Worm (Caenorhabditis elegans) whole organism, L3 larva: ENCODE results near the gene M176.16.

Experiments used
- ZK546.5 ChIP-seq: sonication (generic microtip); optimal IDR thresholded peaks from 2 replicates; lab custom pipeline; 2017; ENCODE audit warnings: missing biosample characterization, missing genetic modification characterization
- ceh-16 ChIP-seq: sonication (generic microtip); optimal IDR thresholded peaks from 2 replicates; lab custom pipeline; 2017; ENCODE audit warnings: missing biosample characterization, missing genetic modification characterization
- ceh-28 ChIP-seq: fragments of 150-350 bp; optimal IDR thresholded peaks from 2 replicates; lab custom pipeline; 2014; ENCODE audit warnings: missing biosample characterization, missing genetic modification reagents, missing genetic modification characterization
- ceh-82 ChIP-seq: fragments of 150-350 bp; optimal IDR thresholded peaks from 2 replicates; lab custom pipeline; 2014; ENCODE audit warnings: missing biosample characterization, missing genetic modification characterization
- daf-12 ChIP-seq: fragments of 150-350 bp; optimal IDR thresholded peaks from 2 replicates; lab custom pipeline; 2014; ENCODE audit warnings: missing biosample characterization, missing genetic modification reagents, missing genetic modification characterization
- egl-5 ChIP-seq: fragments of 150-350 bp; optimal IDR thresholded peaks from 2 replicates; lab custom pipeline; 2017; ENCODE audit warnings: missing biosample characterization, missing genetic modification reagents, missing genetic modification characterization, inconsistent platforms
- elt-1 ChIP-seq: fragments of 150-350 bp; optimal IDR thresholded peaks from 2 replicates; lab custom pipeline; 2014; ENCODE audit warnings: missing biosample characterization, missing genetic modification characterization
- elt-2 ChIP-seq: sonication (generic microtip); optimal IDR thresholded peaks from 2 replicates; lab custom pipeline; 2016; ENCODE audit warnings: missing genetic modification reagents, mild to moderate bottlenecking, missing genetic modification characterization, missing compliant biosample characterization
- elt-3 ChIP-seq, 3 experiments: fragments of 150-350 bp in 1 of 3; sonication (generic microtip) in 2 of 3; optimal IDR thresholded peaks; 2 replicates in 2 of 3; 4 replicates in 1 of 3; lab custom pipeline; 2014 to 2017; ENCODE audit warnings: missing biosample characterization in 3 of 3, missing genetic modification characterization in 3 of 3
- hmg-11 ChIP-seq: sonication (generic microtip); optimal IDR thresholded peaks from 2 replicates; lab custom pipeline; 2016; ENCODE audit warnings: missing genetic modification characterization, missing compliant biosample characterization
- jun-1 ChIP-seq: fragments of 150-350 bp; optimal IDR thresholded peaks from 2 replicates; lab custom pipeline; 2014; ENCODE audit warnings: missing biosample characterization, missing genetic modification reagents, missing genetic modification characterization
- lin-15B ChIP-seq: fragments of 150-350 bp; optimal IDR thresholded peaks from 2 replicates; lab custom pipeline; 2014; ENCODE audit warnings: missing biosample characterization, missing genetic modification characterization
- lin-39 ChIP-seq: fragments of 150-350 bp; optimal IDR thresholded peaks from 2 replicates; lab custom pipeline; 2018; ENCODE audit warnings: missing biosample characterization, missing genetic modification reagents, missing genetic modification characterization
- nhr-11 ChIP-seq: fragments of 150-350 bp; optimal IDR thresholded peaks from 2 replicates; lab custom pipeline; 2014; ENCODE audit warnings: missing biosample characterization, missing genetic modification characterization
- nhr-12 ChIP-seq: fragments of 150-350 bp; optimal IDR thresholded peaks from 2 replicates; lab custom pipeline; 2014; ENCODE audit warnings: missing biosample characterization, missing genetic modification characterization
- nhr-237 ChIP-seq: fragments of 150-350 bp; optimal IDR thresholded peaks from 2 replicates; lab custom pipeline; 2014; ENCODE audit warnings: missing biosample characterization, missing genetic modification characterization
- nhr-25 ChIP-seq: sonication (generic microtip); optimal IDR thresholded peaks from 2 replicates; lab custom pipeline; 2017; ENCODE audit warnings: missing biosample characterization, missing genetic modification characterization
- nhr-43 ChIP-seq: sonication (generic microtip); optimal IDR thresholded peaks from 2 replicates; lab custom pipeline; 2016; ENCODE audit warnings: mild to moderate bottlenecking, missing genetic modification characterization, missing compliant biosample characterization; ENCODE audit not compliant: poor library complexity, severe bottlenecking
- nhr-76 ChIP-seq: fragments of 150-350 bp; sonication (generic microtip); optimal IDR thresholded peaks from 5 replicates; lab custom pipeline; 2014; ENCODE audit warnings: missing biosample characterization, missing genetic modification characterization
- nhr-77 ChIP-seq: fragments of 150-350 bp; optimal IDR thresholded peaks from 2 replicates; lab custom pipeline; 2014; ENCODE audit warnings: missing biosample characterization, missing genetic modification characterization
- pha-4 ChIP-seq: fragments of 150-350 bp; optimal IDR thresholded peaks from 2 replicates; lab custom pipeline; 2014; ENCODE audit warnings: missing biosample characterization, missing genetic modification reagents, missing genetic modification characterization
- pqm-1 ChIP-seq: fragments of 150-350 bp; optimal IDR thresholded peaks from 2 replicates; lab custom pipeline; 2017; ENCODE audit warnings: missing biosample characterization, missing genetic modification characterization, inconsistent platforms
- skn-1 ChIP-seq: fragments of 150-350 bp; optimal IDR thresholded peaks from 2 replicates; lab custom pipeline; 2014; ENCODE audit warnings: missing biosample characterization, missing genetic modification characterization
- snpc-4 ChIP-seq: fragments of 150-350 bp; optimal IDR thresholded peaks from 2 replicates; lab custom pipeline; 2014; ENCODE audit warnings: missing biosample characterization, missing genetic modification characterization
- unc-39 ChIP-seq: sonication (generic microtip); optimal IDR thresholded peaks from 4 replicates; lab custom pipeline; 2017; ENCODE audit warnings: missing biosample characterization, missing genetic modification characterization
- ztf-11 ChIP-seq: fragments of 150-350 bp; optimal IDR thresholded peaks from 2 replicates; lab custom pipeline; 2014; ENCODE audit warnings: missing biosample characterization, missing genetic modification characterization

M176.16 gene

ce11 chrII:9418065-9418567, at the start of gene M176.16, which contains the start of gene M176.4:
Gene M176.16 (plus strand): TSS chrII:9418517.
Gene M176.4 (plus strand): TSS chrII:9418365.
- TF ChIP-seq lin-39: no peak
- peak; percentile 38 for TF ChIP-seq elt-2 (tag; lab: Kevin White, UChicago)

- TF ChIP-seq nhr-25 (tag; lab: Kevin White, UChicago): no peak
- TF ChIP-seq ceh-28 (tag; lab: Kevin White, UChicago): peak; percentile 65
Measured at ce11 chrII:9369394-9369793, 48.9 kb upstream of the M176.16 start.

ce11 chrII:9372393-9372792, 45.9 kb upstream of the M176.16 start, which contains the start of gene C06C3.3:
Gene C06C3.3 (minus strand): TSS chrII:9372493.
- no peak for TF ChIP-seq ceh-28 (tag; lab: Kevin White, UChicago)
- TF ChIP-seq pha-4: no peak
- TF ChIP-seq nhr-11 (tag; lab: Kevin White, UChicago): no peak
- no peak for TF ChIP-seq ceh-16 (tag; lab: Kevin White, UChicago)
- no peak for TF ChIP-seq nhr-77 (tag; lab: Kevin White, UChicago)
- no peak for TF ChIP-seq elt-3 (tag; optimal IDR thresholded peaks at IDR 0.05; lab: Kevin White, UChicago)
- TF ChIP-seq egl-5: no peak
- no peak for TF ChIP-seq nhr-25 (tag; lab: Kevin White, UChicago)
- no peak for TF ChIP-seq snpc-4
- no peak for TF ChIP-seq elt-2 (tag; lab: Kevin White, UChicago)
- TF ChIP-seq, all 47 proteins: peak for 0

- TF ChIP-seq ztf-11 (tag; lab: Kevin White, UChicago) (no peak), snpc-4 (no peak), skn-1 (tag; lab: Kevin White, UChicago) (no peak)
Measured at ce11 chrII:9372991-9373390, 45.3 kb upstream of the M176.16 start, which contains the start of gene C06C3.4. Gene C06C3.4 (plus strand): TSS chrII:9373291.

- TF ChIP-seq lin-39 (no peak), elt-2 (tag; lab: Kevin White, UChicago) (peak; percentile 1)
Measured at ce11 chrII:9374807-9375206, 43.5 kb upstream of the M176.16 start, which contains the start of gene C06C3.12. Gene C06C3.12 (plus strand): TSS chrII:9375107.

DNA sequence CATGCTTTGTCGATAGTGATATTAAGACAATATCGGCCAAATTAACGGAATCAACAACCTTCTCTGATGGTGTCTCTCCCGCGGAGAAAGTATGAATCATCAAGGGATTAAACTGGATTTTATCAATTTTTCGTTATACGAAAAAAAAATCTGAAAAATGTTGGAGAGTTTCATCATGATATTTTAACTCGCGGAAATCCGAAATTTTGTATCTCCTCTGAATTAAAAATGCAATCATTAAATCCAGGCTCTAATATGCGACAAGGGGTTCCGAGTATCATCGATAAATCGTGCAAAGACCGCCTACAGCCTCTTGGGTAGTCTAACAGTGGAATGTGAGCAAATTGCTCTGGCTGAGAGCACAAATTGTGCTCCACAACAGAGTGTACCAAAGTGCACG, 41.2 kb upstream of the M176.16 start, which contains the start of gene C06C3.10:
TSS of gene C06C3.10 (minus strand) at position 101 of the 400 bp plus-strand sequence.
- TF ChIP-seq jun-1: no peak
- no peak for TF ChIP-seq skn-1 (tag; lab: Kevin White, UChicago)
- TF ChIP-seq ceh-82: no peak
- TF ChIP-seq snpc-4: no peak
- TF ChIP-seq, all 47 proteins: peak for 0

- TF ChIP-seq nhr-76 (tag; lab: Kevin White, UChicago) (no peak), pha-4 (peak; percentile 59), elt-2 (tag; lab: Kevin White, UChicago) (peak; percentile 38)
- TF ChIP-seq, all 47 proteins: peak for 2
Measured at ce11 chrII:9378174-9378573, 40.1 kb upstream of the M176.16 start.

ce11 chrII:9379796-9380195, 38.5 kb upstream of the M176.16 start, which contains the start of gene srh-48:
Gene srh-48 (plus strand): TSS chrII:9380096.
- no peak for TF ChIP-seq nhr-25 (tag; lab: Kevin White, UChicago)
- TF ChIP-seq pqm-1: no peak
- TF ChIP-seq nhr-237: no peak
- TF ChIP-seq elt-1 (tag; lab: Kevin White, UChicago): no peak
- TF ChIP-seq nhr-12 (tag; lab: Kevin White, UChicago): no peak
- no peak for TF ChIP-seq skn-1 (tag; lab: Kevin White, UChicago)
- TF ChIP-seq hmg-11: no peak
- TF ChIP-seq nhr-11 (tag; lab: Kevin White, UChicago): no peak
- no peak for TF ChIP-seq lin-15B
- no peak for TF ChIP-seq ceh-16 (tag; lab: Kevin White, UChicago)
- no peak for TF ChIP-seq ZK546.5 (tag; lab: Kevin White, UChicago)
- no peak for TF ChIP-seq nhr-76 (tag; lab: Kevin White, UChicago)
- TF ChIP-seq unc-39 (tag; lab: Kevin White, UChicago): no peak
- TF ChIP-seq daf-12 (tag; lab: Kevin White, UChicago): no peak
- TF ChIP-seq pha-4: no peak
- TF ChIP-seq nhr-43 (tag; lab: Kevin White, UChicago): no peak
